Worm (Caenorhabditis elegans): ENCODE measurements around the gene C30G12.4.
A peak's percentile ranks its signal among the peaks of the same experiment; 100 is the strongest.

C30G12.4 gene

DNA sequence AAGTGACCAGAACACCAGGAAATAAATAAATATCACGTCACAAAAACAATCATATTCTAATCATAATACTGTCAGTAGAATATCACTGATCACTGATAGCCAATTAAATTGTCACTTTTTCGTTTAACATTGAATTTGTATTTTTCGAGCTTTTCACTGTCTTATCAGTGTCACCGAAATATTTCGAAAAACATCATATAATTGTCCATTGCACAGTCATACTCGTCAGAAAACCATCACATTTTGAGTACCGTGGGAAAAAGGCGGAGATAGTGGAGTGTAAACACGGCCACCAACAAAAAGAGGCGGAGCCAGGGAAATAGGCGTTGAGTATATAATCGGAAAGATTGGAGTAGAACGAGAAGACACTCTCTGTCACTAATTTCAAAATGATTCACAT lies 15.3 kb downstream of the C30G12.4 start:
- TF ChIP-seq nhr-20 (tag; optimal IDR thresholded peaks at IDR 0.05) = peak; percentile 20
- TF ChIP-seq unc-130 (tag; optimal IDR thresholded peaks at IDR 0.05) = no peak
- peak; percentile 88 for TF ChIP-seq elt-2 (tag; optimal IDR thresholded peaks at IDR 0.05)
- TF ChIP-seq nhr-71 (tag; optimal IDR thresholded peaks at IDR 0.05) = peak; percentile 24

DNA sequence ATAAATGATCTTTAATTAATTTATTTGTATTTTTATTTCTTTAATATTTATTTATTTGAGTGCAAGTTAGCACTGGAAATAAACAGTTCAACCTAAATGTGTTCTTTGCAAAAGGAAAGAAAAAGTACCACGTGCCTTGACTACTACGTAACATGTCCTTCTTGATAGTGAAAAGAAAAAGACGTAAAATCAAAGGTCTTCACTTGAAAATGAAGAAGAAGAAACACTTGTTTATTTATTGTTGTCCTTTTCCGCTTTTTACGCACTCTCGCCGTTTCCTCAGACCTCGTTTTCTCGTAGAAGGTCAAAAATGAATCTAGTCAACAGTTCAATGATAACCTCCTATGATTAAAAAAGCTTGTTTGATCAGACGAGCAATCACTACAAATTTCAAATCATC lies 16.0 kb downstream of the C30G12.4 start:
- TF ChIP-seq nhr-12 (tag; optimal IDR thresholded peaks at IDR 0.05) = no peak
- TF ChIP-seq lsy-2 (tag; optimal IDR thresholded peaks at IDR 0.05) = peak in 1 of 2 experiments; percentile 13
- no peak for TF ChIP-seq mef-2 (tag; optimal IDR thresholded peaks at IDR 0.05)
- no peak for TF ChIP-seq lin-15B (tag; optimal IDR thresholded peaks at IDR 0.05)
- TF ChIP-seq tbx-2 (tag; optimal IDR thresholded peaks at IDR 0.05) = peak; percentile 10
- TF ChIP-seq nhr-19 (GFP tag; conservative IDR thresholded peaks at IDR 0.05) = 0 out of 2 replicates have a peak, but pooled peaks have one; percentile 5
- TF ChIP-seq lin-14 (GFP tag; optimal IDR thresholded peaks at IDR 0.05) = peak; percentile 53
- peak; percentile 16 for TF ChIP-seq snu-23 (GFP tag; optimal IDR thresholded peaks at IDR 0.05)
- peak in 2 of 6 experiments; percentile 47 to 54 for TF ChIP-seq elt-3 (tag; optimal IDR thresholded peaks at IDR 0.05)
- peak; percentile 86 for TF ChIP-seq blmp-1 (tag; optimal IDR thresholded peaks at IDR 0.05)
- TF ChIP-seq nhr-20 (tag; optimal IDR thresholded peaks at IDR 0.05) = peak; percentile 61
- no peak for TF ChIP-seq unc-130 (tag; optimal IDR thresholded peaks at IDR 0.05)
- no peak for TF ChIP-seq C34B4.2 (tag; optimal IDR thresholded peaks at IDR 0.05)
- TF ChIP-seq dsc-1 (tag; optimal IDR thresholded peaks at IDR 0.05) = no peak
- TF ChIP-seq nhr-47 (tag; optimal IDR thresholded peaks at IDR 0.05) = no peak
- TF ChIP-seq nhr-71 (tag; optimal IDR thresholded peaks at IDR 0.05) = peak; percentile 33
- no peak for TF ChIP-seq C04F5.9 (tag; optimal IDR thresholded peaks at IDR 0.05)

ce11 chrII:7279808-7280207 lies 17.9 kb downstream of the C30G12.4 start:
- TF ChIP-seq tbx-2 (tag; optimal IDR thresholded peaks at IDR 0.05) = peak; percentile 25
- peak; percentile 30 for TF ChIP-seq lin-14 (GFP tag; optimal IDR thresholded peaks at IDR 0.05)
- TF ChIP-seq ets-5 (GFP tag; IDR thresholded peaks at IDR 0.05) = no peak
- TF ChIP-seq blmp-1 (tag; optimal IDR thresholded peaks at IDR 0.05) = peak; percentile 67
- TF ChIP-seq ces-1 (GFP tag; optimal IDR thresholded peaks at IDR 0.05) = no peak
- peak; percentile 76 for TF ChIP-seq nhr-20 (tag; optimal IDR thresholded peaks at IDR 0.05)
- TF ChIP-seq snu-23 (GFP tag; optimal IDR thresholded peaks at IDR 0.05) = peak; percentile 37
- no peak for TF ChIP-seq egl-27 (tag; optimal IDR thresholded peaks at IDR 0.05)
- TF ChIP-seq nhr-71 (tag; optimal IDR thresholded peaks at IDR 0.05) = peak; percentile 61
- TF ChIP-seq hpl-2 (GFP tag; optimal IDR thresholded peaks at IDR 0.05) = no peak
- no peak for TF ChIP-seq nhr-84 (tag; optimal IDR thresholded peaks at IDR 0.05)
- TF ChIP-seq sox-4 (tag; optimal IDR thresholded peaks at IDR 0.05) = no peak
- no peak for TF ChIP-seq hlh-17 (GFP tag; optimal IDR thresholded peaks at IDR 0.05; ENCODE audit: borderline replicate concordance)
- TF ChIP-seq nhr-90 (tag; optimal IDR thresholded peaks at IDR 0.05; ENCODE audit: poor library complexity) = peak; percentile 22
- peak; percentile 80 for TF ChIP-seq nhr-85 (tag)
- peak; percentile 42 for TF ChIP-seq nhr-19 (GFP tag; conservative IDR thresholded peaks at IDR 0.05)
- TF ChIP-seq isw-1 (GFP tag; IDR thresholded peaks at IDR 0.05) = no peak
- no peak for TF ChIP-seq C16A3.4 (tag; optimal IDR thresholded peaks at IDR 0.05)
- peak in 2 of 6 experiments; percentile 29 to 63 for TF ChIP-seq elt-3 (tag; optimal IDR thresholded peaks at IDR 0.05)
- TF ChIP-seq dsc-1 (tag; optimal IDR thresholded peaks at IDR 0.05) = no peak
- TF ChIP-seq ceh-8 (GFP tag; optimal IDR thresholded peaks at IDR 0.05) = no peak

DNA sequence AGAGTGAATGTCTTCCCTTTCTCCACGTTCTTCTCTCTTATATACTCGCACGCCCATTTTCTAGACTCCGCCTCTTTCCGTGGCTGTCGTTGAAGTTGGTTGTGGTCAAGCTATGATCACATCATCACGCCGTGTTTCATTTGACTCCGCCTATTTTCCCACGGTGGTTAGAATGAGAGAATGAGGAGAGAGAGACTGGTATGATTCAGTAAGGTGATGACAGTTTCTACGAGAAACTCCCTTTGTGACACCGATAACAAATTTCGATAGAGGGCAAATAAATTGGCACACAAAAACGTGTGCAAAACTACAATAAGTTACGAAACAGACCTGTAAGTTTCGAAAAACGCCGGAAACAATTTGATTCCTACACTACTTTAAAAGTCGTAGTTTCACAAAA lies 18.6 kb downstream of the C30G12.4 start:
- TF ChIP-seq nhr-20 (tag; optimal IDR thresholded peaks at IDR 0.05) (peak; percentile 25), lin-14 (GFP tag; optimal IDR thresholded peaks at IDR 0.05) (peak; percentile 13), lsy-2 (tag; optimal IDR thresholded peaks at IDR 0.05) (no peak), nhr-28 (tag; optimal IDR thresholded peaks at IDR 0.05) (peak; percentile 2), nhr-71 (tag; optimal IDR thresholded peaks at IDR 0.05) (peak; percentile 5), sptf-1 (tag; optimal IDR thresholded peaks at IDR 0.05) (no peak), efl-1 (optimal IDR thresholded peaks at IDR 0.05) (no peak), efl-1 (GFP tag; optimal IDR thresholded peaks at IDR 0.05 in 1 of 2) (peak in 1 of 2 experiments; percentile 23)

- TF ChIP-seq C16A3.4 (tag; optimal IDR thresholded peaks at IDR 0.05) (no peak), elt-2 (tag; optimal IDR thresholded peaks at IDR 0.05) (no peak), ceh-63 (GFP tag; optimal IDR thresholded peaks at IDR 0.05) (no peak), nhr-84 (tag; optimal IDR thresholded peaks at IDR 0.05) (no peak), nhr-12 (tag; optimal IDR thresholded peaks at IDR 0.05) (no peak), xbp-1 (tag; optimal IDR thresholded peaks at IDR 0.05) (no peak), ces-1 (GFP tag; optimal IDR thresholded peaks at IDR 0.05) (no peak), lin-15B (tag; optimal IDR thresholded peaks at IDR 0.05) (no peak), skn-1 (tag; optimal IDR thresholded peaks at IDR 0.05) (no peak), grh-1 (GFP tag; IDR thresholded peaks at IDR 0.05) (no peak), snu-23 (GFP tag; optimal IDR thresholded peaks at IDR 0.05) (no peak), pax-3 (tag; optimal IDR thresholded peaks at IDR 0.05) (peak; percentile 81), sptf-1 (tag; optimal IDR thresholded peaks at IDR 0.05) (no peak), mef-2 (tag; optimal IDR thresholded peaks at IDR 0.05) (no peak), nhr-47 (tag; optimal IDR thresholded peaks at IDR 0.05) (peak; percentile 56), lin-13 (GFP tag; optimal IDR thresholded peaks at IDR 0.05) (no peak), lir-3 (tag; optimal IDR thresholded peaks at IDR 0.05; ENCODE audit: poor library complexity) (peak; percentile 22), ceh-82 (tag; optimal IDR thresholded peaks at IDR 0.05) (no peak), nhr-77 (tag; optimal IDR thresholded peaks at IDR 0.05) (no peak)
These were observed 21.1 kb downstream of the C30G12.4 start for ce11 chrII:7283063-7283462.

All from whole organism, L1 larva.